Worm (Caenorhabditis elegans): Measurements from ENCODE around the gene Y26E6A.2.

ce11 chrX:13878082-13878481, 36.1 kb downstream of the Y26E6A.2 start:
- TF ChIP-seq nhr-28 (tag; optimal IDR thresholded peaks at IDR 0.05) (no peak), nhr-48 (tag; optimal IDR thresholded peaks at IDR 0.05) (no peak)
